Worm (Caenorhabditis elegans) whole organism, L3 larva: ENCODE data around the gene E04F6.15.

Source experiments
- ama-1 ChIP-seq: fragments of 150-350 bp; optimal IDR thresholded peaks from 2 replicates; lab custom pipeline; 2018
- mml-1 ChIP-seq: fragments of 150-350 bp; sonication (generic microtip); optimal IDR thresholded peaks from 3 replicates; lab custom pipeline; 2014; ENCODE audit warnings: missing biosample characterization, missing genetic modification characterization
- nfya-1 ChIP-seq: sonication (generic microtip); optimal IDR thresholded peaks from 2 replicates; lab custom pipeline; 2017; ENCODE audit warnings: missing genetic modification characterization, mild to moderate bottlenecking, missing compliant biosample characterization, antibody characterized with exemption, moderate library complexity; ENCODE audit not compliant: insufficient read depth
- nhr-23 ChIP-seq: fragments of 150-350 bp; optimal IDR thresholded peaks from 2 replicates; lab custom pipeline; 2014; ENCODE audit warnings: missing biosample characterization, missing genetic modification reagents, missing genetic modification characterization
- nhr-76 ChIP-seq: fragments of 150-350 bp; sonication (generic microtip); optimal IDR thresholded peaks from 5 replicates; lab custom pipeline; 2014; ENCODE audit warnings: missing biosample characterization, missing genetic modification characterization
- skn-1 ChIP-seq: fragments of 150-350 bp; optimal IDR thresholded peaks from 2 replicates; lab custom pipeline; 2014; ENCODE audit warnings: missing biosample characterization, missing genetic modification characterization
- zag-1 ChIP-seq: fragments of 150-350 bp; optimal IDR thresholded peaks from 2 replicates; lab custom pipeline; 2014; ENCODE audit warnings: missing biosample characterization, missing genetic modification characterization

ce11 chrII:7187110-7187509 is 23.0 kb downstream of the E04F6.15 start, which contains the start of gene C27H5.6:
- TF ChIP-seq nhr-23 (tag; lab: Kevin White, UChicago), result no peak
- no peak for TF ChIP-seq ama-1 (lab: Kevin White, UChicago)
- TF ChIP-seq zag-1 (tag; lab: Kevin White, UChicago), result no peak
- no peak for TF ChIP-seq skn-1 (tag; lab: Kevin White, UChicago)
- no peak for TF ChIP-seq nhr-76
- no peak for TF ChIP-seq mml-1 (tag; lab: Kevin White, UChicago)
- TF ChIP-seq nfya-1 (tag; lab: Kevin White, UChicago), result no peak
